Worm (Caenorhabditis elegans) whole organism, L4 larva: ENCODE data around the gene cdd-2.

ENCODE experiments used
- F10B5.3 ChIP-seq: sonication (generic microtip); optimal IDR thresholded peaks from 2 replicates; lab custom pipeline; 2016; ENCODE audit warnings: mild to moderate bottlenecking, missing genetic modification characterization, missing compliant biosample characterization
- F26F4.8 ChIP-seq: fragments of 200-800 bp; sonication (Bioruptor generic); conservative IDR thresholded peaks from 2 replicates; pipeline ENCODE4 v1.3.6; 2022; ENCODE audit warnings: missing genetic modification characterization, missing compliant biosample characterization
- F49E8.2 ChIP-seq: sonication (generic microtip); optimal IDR thresholded peaks from 2 replicates; lab custom pipeline; 2016; ENCODE audit warnings: missing compliant biosample characterization, mild to moderate bottlenecking, missing genetic modification characterization, borderline replicate concordance
- Y75B8A.6 ChIP-seq: fragments of 200-800 bp; sonication (Bioruptor generic); IDR thresholded peaks from 2 replicates; pipeline ENCODE4 v1.3.6; 2022; ENCODE audit warnings: missing genetic modification reagents, missing genetic modification characterization, missing compliant biosample characterization
- aha-1 ChIP-seq: fragments of 150-350 bp; peaks from one replicate; lab custom pipeline; 2014; ENCODE audit warnings: missing biosample characterization, missing genetic modification characterization
- aly-2 ChIP-seq: sonication (generic microtip); optimal IDR thresholded peaks from 2 replicates; lab custom pipeline; 2018; ENCODE audit warnings: missing biosample characterization, missing genetic modification characterization
- arid-1 ChIP-seq: fragments of 200-800 bp; sonication (Bioruptor generic); conservative IDR thresholded peaks from 2 replicates; pipeline ENCODE4 v1.3.6; 2022; ENCODE audit warnings: missing genetic modification reagents, missing genetic modification characterization, missing compliant biosample characterization
- ceh-20 ChIP-seq: fragments of 200-800 bp; sonication (Bioruptor generic); IDR thresholded peaks from 2 replicates; pipeline ENCODE4 v1.3.6; 2022; ENCODE audit warnings: missing genetic modification reagents, missing genetic modification characterization, missing compliant biosample characterization
- ceh-62 ChIP-seq: sonication (generic microtip); optimal IDR thresholded peaks from 2 replicates; lab custom pipeline; 2017; ENCODE audit warnings: missing biosample characterization, missing genetic modification characterization
- daf-12 ChIP-seq: fragments of 150-350 bp; optimal IDR thresholded peaks from 2 replicates; lab custom pipeline; 2014; ENCODE audit warnings: missing biosample characterization, missing genetic modification reagents, missing genetic modification characterization
- daf-16 ChIP-seq, 3 experiments: sonication (generic microtip); optimal IDR thresholded peaks; 2 replicates each; lab custom pipeline; 2016 to 2017; ENCODE audit warnings: missing genetic modification characterization in 3 of 3, missing genetic modification reagents in 3 of 3, mild to moderate bottlenecking in 2 of 3, missing compliant biosample characterization in 2 of 3, missing biosample characterization in 1 of 3, moderate library complexity in 1 of 3
- daf-19 ChIP-seq: fragments of 200-800 bp; sonication (Bioruptor generic); conservative IDR thresholded peaks from 2 replicates; pipeline ENCODE4 v1.3.6; 2022; ENCODE audit warnings: missing genetic modification characterization, missing compliant biosample characterization
- dmd-6 ChIP-seq: fragments of 200-800 bp; sonication (Bioruptor generic); IDR thresholded peaks from 2 replicates; pipeline ENCODE4 v1.3.6; 2022; ENCODE audit warnings: missing genetic modification reagents, missing genetic modification characterization, missing compliant biosample characterization
- dmd-8 ChIP-seq: fragments of 200-800 bp; sonication (Bioruptor generic); IDR thresholded peaks from 2 replicates; pipeline ENCODE4 v1.3.6; 2022; ENCODE audit warnings: missing genetic modification characterization, missing compliant biosample characterization
- dve-1 ChIP-seq: sonication (generic microtip); optimal IDR thresholded peaks from 2 replicates; lab custom pipeline; 2017; ENCODE audit warnings: antibody characterized with exemption, mild to moderate bottlenecking, missing genetic modification characterization, missing compliant biosample characterization; ENCODE audit not compliant: insufficient read depth
- egl-27 ChIP-seq: sonication (generic microtip); optimal IDR thresholded peaks from 3 replicates; lab custom pipeline; 2017; ENCODE audit warnings: missing biosample characterization, missing genetic modification reagents, missing genetic modification characterization
- fos-1 ChIP-seq: fragments of 150-350 bp; optimal IDR thresholded peaks from 2 replicates; lab custom pipeline; 2014; ENCODE audit warnings: missing biosample characterization, missing genetic modification characterization
- hif-1 ChIP-seq, 2 experiments: sonication (generic microtip); optimal IDR thresholded peaks; 2 replicates each; lab custom pipeline; 2016 to 2017; ENCODE audit warnings: missing compliant biosample characterization in 2 of 2, missing genetic modification characterization in 2 of 2, missing genetic modification reagents in 2 of 2, missing genotype in 2 of 2, mild to moderate bottlenecking in 1 of 2
- hlh-30 ChIP-seq: sonication (generic microtip); optimal IDR thresholded peaks from 2 replicates; lab custom pipeline; 2017; ENCODE audit warnings: antibody characterized with exemption, mild to moderate bottlenecking, missing genetic modification characterization, missing compliant biosample characterization; ENCODE audit not compliant: insufficient read depth
- lim-7 ChIP-seq: fragments of 200-800 bp; sonication (Bioruptor generic); IDR thresholded peaks from 2 replicates; pipeline ENCODE4 v1.3.6; 2022; ENCODE audit warnings: missing genetic modification characterization, missing compliant biosample characterization
- lin-1 ChIP-seq: fragments of 200-800 bp; sonication (Bioruptor generic); IDR thresholded peaks from 2 replicates; pipeline ENCODE4 v1.3.6; 2022; ENCODE audit warnings: missing genetic modification reagents, missing genetic modification characterization, missing compliant biosample characterization
- lin-39 ChIP-seq: fragments of 150-350 bp; optimal IDR thresholded peaks from 2 replicates; lab custom pipeline; 2014; ENCODE audit warnings: missing biosample characterization, missing genetic modification reagents, missing genetic modification characterization
- madf-5 ChIP-seq, 2 experiments: fragments of 200-800 bp; sonication (Bioruptor generic); IDR thresholded peaks; 2 replicates each; pipeline ENCODE4 v1.3.6; 2022; ENCODE audit warnings: missing compliant biosample characterization in 2 of 2, missing genetic modification characterization in 2 of 2
- mdl-1 ChIP-seq, 2 experiments: fragments of 150-350 bp in 1 of 2; sonication (generic microtip) in 1 of 2; optimal IDR thresholded peaks; 2 replicates each; lab custom pipeline; 2014 to 2017; ENCODE audit warnings: missing biosample characterization in 2 of 2, missing genetic modification characterization in 2 of 2
- mep-1 ChIP-seq: fragments of 150-350 bp; sonication (generic microtip); optimal IDR thresholded peaks from 3 replicates; lab custom pipeline; 2014; ENCODE audit warnings: missing biosample characterization, missing genetic modification characterization
- mxl-2 ChIP-seq: fragments of 200-800 bp; sonication (Bioruptor generic); conservative IDR thresholded peaks from 2 replicates; pipeline ENCODE4 v1.3.6; 2022; ENCODE audit warnings: missing genetic modification reagents, missing genetic modification characterization, missing compliant biosample characterization
- mxl-3 ChIP-seq: fragments of 200-800 bp; sonication (Bioruptor generic); optimal IDR thresholded peaks from 2 replicates; lab custom pipeline; 2018; ENCODE audit warnings: mild to moderate bottlenecking, missing genetic modification characterization, missing compliant biosample characterization
- nhr-11 ChIP-seq: fragments of 150-350 bp; optimal IDR thresholded peaks from 2 replicates; lab custom pipeline; 2014; ENCODE audit warnings: missing biosample characterization, missing genetic modification characterization
- nhr-111 ChIP-seq: fragments of 200-800 bp; sonication (Bioruptor generic); optimal IDR thresholded peaks from 2 replicates; lab custom pipeline; 2018; ENCODE audit warnings: mild to moderate bottlenecking, missing genetic modification characterization, missing compliant biosample characterization
- nhr-25 ChIP-seq: sonication (generic microtip); optimal IDR thresholded peaks from 2 replicates; lab custom pipeline; 2017; ENCODE audit warnings: missing genetic modification characterization, mild to moderate bottlenecking, missing compliant biosample characterization, antibody characterized with exemption, moderate library complexity, borderline replicate concordance; ENCODE audit not compliant: insufficient read depth
- nhr-28 ChIP-seq: fragments of 150-350 bp; optimal IDR thresholded peaks from 2 replicates; lab custom pipeline; 2014; ENCODE audit warnings: missing biosample characterization, missing genetic modification characterization
- nhr-42 ChIP-seq: fragments of 200-800 bp; sonication (Bioruptor generic); IDR thresholded peaks from 2 replicates; pipeline ENCODE4 v1.3.6; 2022; ENCODE audit warnings: missing genetic modification characterization, missing compliant biosample characterization
- nhr-48 ChIP-seq: sonication (generic microtip); optimal IDR thresholded peaks from 2 replicates; lab custom pipeline; 2016; ENCODE audit warnings: mild to moderate bottlenecking, missing genetic modification characterization, missing compliant biosample characterization
- nhr-6 ChIP-seq: fragments of 150-350 bp; optimal IDR thresholded peaks from 2 replicates; lab custom pipeline; 2014; ENCODE audit warnings: missing biosample characterization, missing genetic modification characterization
- nhr-77 ChIP-seq: fragments of 150-350 bp; optimal IDR thresholded peaks from 2 replicates; lab custom pipeline; 2014; ENCODE audit warnings: missing biosample characterization, missing genetic modification characterization
- pha-4 ChIP-seq, 2 experiments: fragments of 150-350 bp in 1 of 2; fragments of 200-800 bp in 1 of 2; sonication (Bioruptor generic) in 1 of 2; IDR thresholded peaks in 1 of 2; optimal IDR thresholded peaks in 1 of 2; 2 replicates each; pipeline versions ENCODE4 v1.3.6 to Lab custom; 2014 to 2022; ENCODE audit warnings: missing genetic modification characterization in 2 of 2, missing genetic modification reagents in 2 of 2, missing biosample characterization in 1 of 2, missing compliant biosample characterization in 1 of 2
- php-3 ChIP-seq: fragments of 200-800 bp; sonication (Bioruptor generic); IDR thresholded peaks from 2 replicates; pipeline ENCODE4 v1.3.6; 2022; ENCODE audit warnings: missing genetic modification reagents, missing genetic modification characterization, missing compliant biosample characterization
- pqm-1 ChIP-seq: sonication (generic microtip); optimal IDR thresholded peaks from 2 replicates; lab custom pipeline; 2017; ENCODE audit warnings: missing biosample characterization, missing genetic modification characterization
- snpc-1.2 ChIP-seq: fragments of 200-800 bp; sonication (Bioruptor generic); IDR thresholded peaks from 2 replicates; pipeline ENCODE4 v1.3.6; 2022; ENCODE audit warnings: missing genetic modification reagents, missing genetic modification characterization, missing compliant biosample characterization
- snpc-4 ChIP-seq: fragments of 150-350 bp; optimal IDR thresholded peaks from 2 replicates; lab custom pipeline; 2014; ENCODE audit warnings: missing biosample characterization, missing genetic modification characterization
- spr-1 ChIP-seq: sonication (generic microtip); optimal IDR thresholded peaks from 2 replicates; lab custom pipeline; 2016; ENCODE audit warnings: mild to moderate bottlenecking, missing genetic modification characterization, missing compliant biosample characterization
- spr-3 ChIP-seq: fragments of 200-800 bp; sonication (Bioruptor generic); optimal IDR thresholded peaks from 2 replicates; lab custom pipeline; 2018; ENCODE audit warnings: mild to moderate bottlenecking, missing genetic modification characterization, missing compliant biosample characterization
- unc-62 ChIP-seq, 3 experiments: fragments of 150-350 bp in 1 of 3; sonication (generic microtip); optimal IDR thresholded peaks in 2 of 3; peaks in 1 of 3; 1 replicate in 1 of 3; 2 replicates in 2 of 3; lab custom pipeline; 2014 to 2017; ENCODE audit warnings: missing biosample characterization in 3 of 3, missing genetic modification characterization in 3 of 3, missing genetic modification reagents in 3 of 3, missing genotype in 1 of 3
- zag-1 ChIP-seq: fragments of 150-350 bp; optimal IDR thresholded peaks from 2 replicates; lab custom pipeline; 2014; ENCODE audit warnings: missing biosample characterization, missing genetic modification characterization
- zfp-2 ChIP-seq: sonication (generic microtip); optimal IDR thresholded peaks from 2 replicates; lab custom pipeline; 2016; ENCODE audit warnings: mild to moderate bottlenecking, missing genetic modification characterization, missing compliant biosample characterization

The cdd-2 gene

DNA sequence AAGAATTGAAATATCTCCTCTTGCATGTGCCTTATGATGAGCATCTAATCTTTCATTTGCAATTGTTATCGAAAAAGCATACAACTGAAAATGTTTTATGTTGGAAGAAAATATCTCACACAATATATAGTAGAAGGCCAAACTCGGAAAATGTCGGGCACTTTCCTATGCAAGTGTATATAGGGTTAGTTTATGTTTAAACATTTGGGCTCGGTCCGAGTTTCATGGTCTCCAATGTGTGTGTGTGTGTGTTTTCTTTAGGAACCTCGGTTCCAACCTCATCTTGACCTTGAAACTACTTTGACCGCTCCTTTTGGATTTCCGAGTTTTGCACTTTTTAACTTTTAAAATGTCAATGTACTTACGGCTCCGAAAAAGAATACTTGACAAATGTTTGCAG, 48.4 kb downstream of the cdd-2 start:
- TF ChIP-seq pqm-1 (no peak), egl-27 (tag; lab: Kevin White, UChicago) (no peak), nhr-42 (GFP tag; lab: Robert Waterston, UW) (no peak), ceh-20 (GFP tag; lab: Robert Waterston, UW) (no peak), aha-1 (tag; lab: Kevin White, UChicago) (peak; percentile 55), madf-5 (GFP tag; IDR thresholded peaks at IDR 0.05; lab: Robert Waterston, UW) (no peak), daf-19 (GFP tag; lab: Robert Waterston, UW) (0 out of 2 replicates have a peak, but pooled peaks have one; percentile 18), daf-16 (GFP tag; optimal IDR thresholded peaks at IDR 0.05; lab: Kevin White, UChicago) (peak in 1 of 2 experiments; percentile 19), daf-16 (tag; optimal IDR thresholded peaks at IDR 0.05; lab: Kevin White, UChicago) (no peak), F26F4.8 (GFP tag; lab: Robert Waterston, UW) (peak; percentile 61; the same call in 1 of the 2 replicates), arid-1 (0 out of 2 replicates have a peak, but pooled peaks have one; percentile 33), F49E8.2 (no peak), fos-1 (tag; lab: Kevin White, UChicago) (no peak), snpc-4 (tag; lab: Kevin White, UChicago) (peak; percentile 49), dmd-8 (0 out of 2 replicates have a peak, but pooled peaks have one; percentile 15), zag-1 (no peak), dve-1 (tag; lab: Kevin White, UChicago) (peak; percentile 14)

DNA sequence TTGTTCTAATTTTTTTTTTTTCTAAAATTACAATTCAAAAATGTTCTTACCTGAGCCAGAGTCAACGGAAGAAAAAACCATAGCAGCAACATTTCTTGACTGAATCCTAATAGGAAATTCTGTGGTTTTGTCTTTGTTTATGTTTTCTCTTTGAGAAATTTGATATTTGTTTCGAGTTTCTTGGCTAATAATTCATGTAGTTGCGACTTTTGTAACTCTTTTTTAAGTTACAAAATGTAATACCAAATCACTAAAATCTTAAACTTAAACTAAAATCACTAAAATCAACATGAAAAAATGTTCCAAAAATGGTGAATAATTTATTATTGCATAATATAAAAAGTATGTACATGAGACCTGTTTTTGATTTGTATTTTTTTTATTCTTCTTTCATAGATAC, 49.9 kb downstream of the cdd-2 start, which contains the start of gene egas-4:
Gene egas-4 (minus strand): TSS at position 101 of the 400 bp plus-strand sequence.
- TF ChIP-seq nhr-77 (tag; lab: Kevin White, UChicago) = no peak
- no peak for TF ChIP-seq lin-1 (GFP tag; lab: Robert Waterston, UW)
- no peak for TF ChIP-seq mdl-1 (tag; optimal IDR thresholded peaks at IDR 0.05; lab: Kevin White, UChicago)
- no peak for TF ChIP-seq hif-1 (tag; optimal IDR thresholded peaks at IDR 0.05; lab: Kevin White, UChicago)
- TF ChIP-seq pha-4 (GFP tag; IDR thresholded peaks at IDR 0.05; lab: Robert Waterston, UW) = no peak
- no peak for TF ChIP-seq pha-4 (tag; optimal IDR thresholded peaks at IDR 0.05; lab: Kevin White, UChicago)
- no peak for TF ChIP-seq daf-12 (tag; lab: Kevin White, UChicago)
- no peak for TF ChIP-seq spr-3 (GFP tag; lab: Kevin White, UChicago)
- no peak for TF ChIP-seq zfp-2 (tag; lab: Kevin White, UChicago)
- TF ChIP-seq mep-1 (tag; lab: Kevin White, UChicago) = no peak
- TF ChIP-seq mxl-2 (GFP tag; lab: Robert Waterston, UW) = no peak
- TF ChIP-seq aly-2 (tag; lab: Kevin White, UChicago) = no peak
- TF ChIP-seq snpc-1.2 (GFP tag; lab: Robert Waterston, UW) = no peak
- no peak for TF ChIP-seq Y75B8A.6 (GFP tag; lab: Robert Waterston, UW)
- no peak for TF ChIP-seq spr-1 (tag; lab: Kevin White, UChicago)
- TF ChIP-seq fos-1 (tag; lab: Kevin White, UChicago) = no peak
- no peak for TF ChIP-seq nhr-25 (tag; lab: Kevin White, UChicago)
- TF ChIP-seq nhr-111 (GFP tag; lab: Kevin White, UChicago) = no peak
- no peak for TF ChIP-seq nhr-11
- no peak for TF ChIP-seq snpc-4 (tag; lab: Kevin White, UChicago)

DNA sequence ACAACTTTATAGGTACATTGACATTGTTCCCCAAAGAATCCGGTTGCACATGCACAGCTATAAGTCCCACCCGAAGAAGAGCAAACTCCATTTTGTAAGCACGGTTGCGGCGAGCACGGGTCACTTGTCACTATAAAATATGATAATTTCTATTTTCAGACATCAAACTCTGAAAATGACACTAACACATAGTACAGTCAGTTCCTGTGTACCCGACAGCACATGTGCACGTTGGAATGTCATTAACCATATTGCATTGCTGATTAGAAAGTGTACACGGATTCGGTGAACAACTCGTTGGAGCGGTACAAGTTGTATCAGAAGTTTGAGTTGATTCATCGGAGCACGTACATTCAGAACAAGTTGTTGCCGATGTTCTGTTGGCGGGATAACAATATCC, 50.5 kb downstream of the cdd-2 start:
- TF ChIP-seq pqm-1 (peak; percentile 23), nhr-77 (tag; lab: Kevin White, UChicago) (peak; percentile 41), php-3 (GFP tag; lab: Robert Waterston, UW) (0 out of 2 replicates have a peak, but pooled peaks have one; percentile 38), hlh-30 (tag; lab: Kevin White, UChicago) (peak; percentile 10), ceh-62 (no peak), snpc-1.2 (GFP tag; lab: Robert Waterston, UW) (no peak), nhr-48 (tag; lab: Kevin White, UChicago) (peak; percentile 15), daf-16 (GFP tag; optimal IDR thresholded peaks at IDR 0.05; lab: Kevin White, UChicago) (no peak), daf-16 (tag; optimal IDR thresholded peaks at IDR 0.05; lab: Kevin White, UChicago) (peak; percentile 53), F10B5.3 (no peak), dmd-6 (GFP tag; lab: Robert Waterston, UW) (peak; percentile 83), nhr-28 (tag; lab: Kevin White, UChicago) (peak; percentile 83), unc-62 (GFP tag; optimal IDR thresholded peaks at IDR 0.05 in 1 of 2; lab: Kevin White, UChicago) (peak in 1 of 2 experiments; percentile 6), unc-62 (tag; optimal IDR thresholded peaks at IDR 0.05; lab: Kevin White, UChicago) (no peak), lin-39 (no peak), lim-7 (GFP tag; lab: Robert Waterston, UW) (no peak), nhr-6 (tag; lab: Kevin White, UChicago) (no peak), mxl-3 (GFP tag; lab: Kevin White, UChicago) (peak; percentile 56), zag-1 (no peak), fos-1 (tag; lab: Kevin White, UChicago) (no peak)
